Fruit fly (Drosophila melanogaster) whole organism: Measurements from ENCODE around the gene CG10089.

Experiments used
- CG8478 ChIP-seq: fragments of >200 bp; optimal IDR thresholded peaks from 2 replicates; lab custom pipeline; 2018; ENCODE audit warnings: inconsistent platforms
- Dll ChIP-seq: fragments of >200 bp; optimal IDR thresholded peaks from 2 replicates; lab custom pipeline; 2017
- EcR ChIP-seq, 2 experiments: fragments of >200 bp; optimal IDR thresholded peaks; 2 replicates each; lab custom pipeline; 2017; ENCODE audit warnings: missing biosample characterization in 2 of 2, missing genetic modification characterization in 2 of 2, missing genetic modification reagents in 2 of 2
- psq ChIP-seq: fragments of >200 bp; optimal IDR thresholded peaks from 2 replicates; lab custom pipeline; 2017
- usp ChIP-seq: fragments of >200 bp; optimal IDR thresholded peaks from 2 replicates; lab custom pipeline; 2017; ENCODE audit warnings: missing biosample characterization, missing genetic modification characterization, mixed read lengths

dm6 chr3L:13486860-13487404, 12.3 kb upstream of the CG10089 start:
- TF ChIP-seq EcR (GFP tag; optimal IDR thresholded peaks at IDR 0.05; lab: Kevin White, UChicago): no peak
- TF ChIP-seq CG8478 (lab: Kevin White, UChicago): no peak
- TF ChIP-seq Dll: peak; percentile 15
- TF ChIP-seq psq: no peak
- no peak for TF ChIP-seq usp (GFP tag; lab: Kevin White, UChicago)
